Worm (Caenorhabditis elegans): ENCODE data around the gene C13A2.3.
A peak's percentile ranks its signal among the peaks of the same experiment; 100 is the strongest.

- no peak for TF ChIP-seq nhr-23 (tag; optimal IDR thresholded peaks at IDR 0.05)
- peak; percentile 95 for TF ChIP-seq unc-55 (GFP tag; optimal IDR thresholded peaks at IDR 0.05)
- TF ChIP-seq ZK546.5 (tag; optimal IDR thresholded peaks at IDR 0.05) = peak; percentile 16
- no peak for TF ChIP-seq alr-1 (tag; optimal IDR thresholded peaks at IDR 0.05)
- peak; percentile 52 for TF ChIP-seq zag-1 (tag; optimal IDR thresholded peaks at IDR 0.05)
- peak; percentile 73 for TF ChIP-seq ceh-82 (tag; optimal IDR thresholded peaks at IDR 0.05)
- TF ChIP-seq nhr-25 (tag; optimal IDR thresholded peaks at IDR 0.05) = peak; percentile 85
- peak; percentile 18 for TF ChIP-seq snpc-4 (tag; optimal IDR thresholded peaks at IDR 0.05)
- no peak for TF ChIP-seq ztf-11 (tag; optimal IDR thresholded peaks at IDR 0.05)
- TF ChIP-seq unc-62 (GFP tag; optimal IDR thresholded peaks at IDR 0.05) = no peak
These were observed 45.0 kb upstream of the C13A2.3 start, which contains the start of gene hyls-1 for ce11 chrV:7237133-7237532.
